Worm (Caenorhabditis elegans) whole organism, early embryonic: Measurements from ENCODE around the gene nhr-67.

Experiments used
- F13C5.2 ChIP-seq: sonication (generic microtip); optimal IDR thresholded peaks from 2 replicates; lab custom pipeline; 2017; ENCODE audit warnings: mild to moderate bottlenecking, missing genetic modification characterization, inconsistent platforms, missing compliant biosample characterization
- aly-1 ChIP-seq: sonication (generic microtip); optimal IDR thresholded peaks from 2 replicates; lab custom pipeline; 2016; ENCODE audit warnings: missing genetic modification characterization, missing compliant biosample characterization
- ama-1 ChIP-seq: fragments of 150-350 bp; optimal IDR thresholded peaks from 2 replicates; lab custom pipeline; 2014
- ceh-36 ChIP-seq: sonication (generic microtip); optimal IDR thresholded peaks from 2 replicates; lab custom pipeline; 2016; ENCODE audit warnings: missing genetic modification characterization, inconsistent platforms, missing compliant biosample characterization
- flt-1 ChIP-seq: fragments of 200-800 bp; sonication (Bioruptor generic); IDR thresholded peaks from 2 replicates; pipeline ENCODE4 v1.3.6; 2022; ENCODE audit warnings: missing genetic modification characterization, missing compliant biosample characterization
- hmg-4 ChIP-seq: fragments of 200-800 bp; sonication (Bioruptor generic); optimal IDR thresholded peaks from 2 replicates; lab custom pipeline; 2018; ENCODE audit warnings: mild to moderate bottlenecking, missing genetic modification characterization, missing compliant biosample characterization
- pes-1 ChIP-seq: fragments of 200-800 bp; sonication (Bioruptor generic); IDR thresholded peaks from 2 replicates; pipeline ENCODE4 v1.3.6; 2022; ENCODE audit warnings: missing genetic modification reagents, missing genetic modification characterization, missing compliant biosample characterization
- scrt-1 ChIP-seq: fragments of 200-800 bp; sonication (Bioruptor generic); IDR thresholded peaks from 2 replicates; pipeline ENCODE4 v1.3.6; 2022; ENCODE audit warnings: missing genetic modification characterization, missing compliant biosample characterization
- tbx-11 ChIP-seq: fragments of 200-800 bp; sonication (Bioruptor generic); IDR thresholded peaks from 2 replicates; pipeline ENCODE4 v1.3.6; 2022; ENCODE audit warnings: missing genetic modification characterization, missing compliant biosample characterization
- tbx-37 ChIP-seq: fragments of 200-800 bp; sonication (Bioruptor generic); conservative IDR thresholded peaks from 2 replicates; pipeline ENCODE4 v1.3.6; 2022; ENCODE audit warnings: missing genetic modification reagents, missing genetic modification characterization, missing compliant biosample characterization
- tra-4 ChIP-seq: sonication (generic microtip); optimal IDR thresholded peaks from 2 replicates; lab custom pipeline; 2017; ENCODE audit warnings: missing genetic modification characterization, missing compliant biosample characterization

- TF ChIP-seq aly-1 (tag; lab: Kevin White, UChicago) = no peak
- TF ChIP-seq scrt-1 (GFP tag; lab: Robert Waterston, UW) = no peak
- no peak for TF ChIP-seq ama-1
- TF ChIP-seq flt-1 (GFP tag; lab: Robert Waterston, UW) = no peak
- TF ChIP-seq pes-1 (GFP tag; lab: Robert Waterston, UW) = no peak
- TF ChIP-seq tbx-11 = no peak
- TF ChIP-seq tra-4 (tag; lab: Kevin White, UChicago) = no peak
- no peak for TF ChIP-seq hmg-4 (GFP tag; lab: Kevin White, UChicago)
- no peak for TF ChIP-seq tbx-37 (GFP tag; lab: Robert Waterston, UW)
- TF ChIP-seq ceh-36 (tag; lab: Kevin White, UChicago) = no peak
- no peak for TF ChIP-seq F13C5.2 (tag; lab: Kevin White, UChicago)
Observed at ce11 chrIV:11145929-11146339, 23.6 kb upstream of the nhr-67 start.
